Fruit fly (Drosophila melanogaster) whole organism, embryonic: ENCODE measurements around the gene Rpt4.
A peak's percentile ranks its signal among the peaks of the same experiment; 100 is the strongest.

Source experiments
- Aef1 ChIP-seq: fragments of 200-800 bp; sonication (Bioruptor generic); IDR thresholded peaks from 3 replicates; pipeline ENCODE4 v1.3.6; 2022; ENCODE audit warnings: missing biosample characterization, missing genetic modification characterization
- Awh ChIP-seq: fragments of 200-800 bp; sonication (Bioruptor generic); IDR thresholded peaks from 2 replicates; pipeline ENCODE4, ENCODE4 v1.3.6; 2022; ENCODE audit warnings: missing biosample characterization, missing genetic modification characterization
- CG10654 ChIP-seq: fragments of 200-800 bp; sonication (Bioruptor generic); optimal IDR thresholded peaks from 2 replicates; lab custom pipeline; 2016; ENCODE audit warnings: missing biosample characterization, missing genetic modification characterization
- CG12219 ChIP-seq: fragments of 200-800 bp; sonication (Bioruptor generic); optimal IDR thresholded peaks from 3 replicates; lab custom pipeline; 2018; ENCODE audit warnings: missing biosample characterization, mild to moderate bottlenecking, missing genetic modification characterization
- CG12299 ChIP-seq: fragments of 200-800 bp; sonication (Bioruptor generic); optimal IDR thresholded peaks from 2 replicates; lab custom pipeline; 2018; ENCODE audit warnings: missing biosample characterization, mild to moderate bottlenecking, missing genetic modification characterization
- CG1233 ChIP-seq: fragments of 200-800 bp; sonication (Bioruptor generic); optimal IDR thresholded peaks from 4 replicates; lab custom pipeline; 2018; ENCODE audit warnings: missing biosample characterization, mild to moderate bottlenecking, missing genetic modification characterization
- CG13624 ChIP-seq: fragments of 200-800 bp; sonication (Bioruptor generic); optimal IDR thresholded peaks from 2 replicates; lab custom pipeline; 2016; ENCODE audit warnings: missing biosample characterization, missing genetic modification characterization
- CG14965 ChIP-seq: fragments of 200-800 bp; sonication (Bioruptor generic); optimal IDR thresholded peaks from 2 replicates; lab custom pipeline; 2016; ENCODE audit warnings: missing biosample characterization, missing genetic modification characterization, borderline replicate concordance
- CG1529 ChIP-seq: fragments of 200-800 bp; sonication (Bioruptor generic); optimal IDR thresholded peaks from 3 replicates; lab custom pipeline; 2018; ENCODE audit warnings: missing biosample characterization, missing genetic modification characterization
- CG17186 ChIP-seq: fragments of 200-800 bp; sonication (Bioruptor generic); optimal IDR thresholded peaks from 3 replicates; lab custom pipeline; 2017; ENCODE audit warnings: missing biosample characterization, missing genetic modification reagents, missing genetic modification characterization
- CG17568 ChIP-seq: fragments of 200-800 bp; sonication (Bioruptor generic); optimal IDR thresholded peaks from 2 replicates; lab custom pipeline; 2018; ENCODE audit warnings: missing biosample characterization, mild to moderate bottlenecking, missing genetic modification characterization, moderate library complexity
- CG30020 ChIP-seq: fragments of 200-800 bp; optimal IDR thresholded peaks from 2 replicates; lab custom pipeline; 2019; ENCODE audit warnings: missing biosample characterization, mild to moderate bottlenecking, missing genetic modification characterization, moderate library complexity
- CG31441 ChIP-seq: fragments of 200-800 bp; sonication (Bioruptor generic); IDR thresholded peaks from 2 replicates; pipeline ENCODE4 v1.3.6; 2022; ENCODE audit warnings: missing biosample characterization, missing genetic modification characterization
- CG34224 ChIP-seq: fragments of 200-800 bp; sonication (Bioruptor generic); IDR thresholded peaks from 3 replicates; pipeline ENCODE4 v1.3.6; 2022; ENCODE audit warnings: missing biosample characterization, missing genetic modification characterization; ENCODE audit not compliant: partially characterized antibody
- CG3995 ChIP-seq: fragments of 200-800 bp; sonication (Bioruptor generic); optimal IDR thresholded peaks from 3 replicates; lab custom pipeline; 2016; ENCODE audit warnings: missing biosample characterization, missing genetic modification characterization
- CG6683 ChIP-seq: fragments of 200-800 bp; sonication (Bioruptor generic); optimal IDR thresholded peaks from 2 replicates; lab custom pipeline; 2017; ENCODE audit warnings: missing biosample characterization, mild to moderate bottlenecking, missing genetic modification characterization, missing genetic modification reagents
- CG7745 ChIP-seq: fragments of 200-800 bp; sonication (Bioruptor generic); optimal IDR thresholded peaks from 2 replicates; lab custom pipeline; 2018; ENCODE audit warnings: missing biosample characterization, mild to moderate bottlenecking, missing genetic modification characterization, moderate library complexity
- Deaf1 ChIP-seq: fragments of 200-800 bp; optimal IDR thresholded peaks from 3 replicates; lab custom pipeline; 2019; ENCODE audit warnings: missing biosample characterization, mild to moderate bottlenecking, missing genetic modification characterization, moderate library complexity
- Jarid2 ChIP-seq: fragments of 200-800 bp; sonication (Bioruptor generic); optimal IDR thresholded peaks from 3 replicates; lab custom pipeline; 2017; ENCODE audit warnings: mild to moderate bottlenecking, missing biosample characterization, missing genetic modification reagents, missing genetic modification characterization
- Med ChIP-seq: fragments of 200-800 bp; sonication (Bioruptor generic); peaks from one replicate; lab custom pipeline; 2016; ENCODE audit warnings: missing biosample characterization, missing genetic modification characterization, mild to moderate bottlenecking, inconsistent platforms, moderate library complexity
- Tbp ChIP-seq: fragments of >200 bp; optimal IDR thresholded peaks from 2 replicates; lab custom pipeline; 2018; ENCODE audit warnings: missing biosample characterization, missing genetic modification characterization
- Trl ChIP-seq, 3 experiments: fragments of >200 bp in 2 of 3; fragments of 200-800 bp in 1 of 3; sonication (Bioruptor generic) in 1 of 3; optimal IDR thresholded peaks; 2 replicates in 1 of 3; 3 replicates in 2 of 3; lab custom pipeline; 2016 to 2017; ENCODE audit warnings: missing biosample characterization in 1 of 3, missing genetic modification characterization in 1 of 3
- aop ChIP-seq: fragments of 200-800 bp; sonication (Bioruptor generic); IDR thresholded peaks from 2 replicates; pipeline ENCODE4 v1.3.6; 2022; ENCODE audit warnings: missing biosample characterization, missing genetic modification characterization
- btn ChIP-seq: fragments of 200-800 bp; sonication (Bioruptor generic); optimal IDR thresholded peaks from 2 replicates; lab custom pipeline; 2016; ENCODE audit warnings: missing biosample characterization, missing genetic modification characterization
- cg ChIP-seq: fragments of 200-800 bp; sonication (Bioruptor generic); optimal IDR thresholded peaks from 3 replicates; lab custom pipeline; 2019; ENCODE audit warnings: missing biosample characterization, mild to moderate bottlenecking, missing genetic modification characterization, moderate library complexity
- fd102C ChIP-seq: fragments of 200-800 bp; sonication (Bioruptor generic); optimal IDR thresholded peaks from 2 replicates; lab custom pipeline; 2018; ENCODE audit warnings: missing biosample characterization, mild to moderate bottlenecking, missing genetic modification characterization, moderate library complexity
- ftz-f1 ChIP-seq: fragments of 200-800 bp; sonication (Bioruptor generic); optimal IDR thresholded peaks from 2 replicates; lab custom pipeline; 2016; ENCODE audit warnings: missing biosample characterization, missing genetic modification characterization
- fu2 ChIP-seq: fragments of 200-800 bp; sonication (Bioruptor generic); optimal IDR thresholded peaks from 2 replicates; lab custom pipeline; 2016; ENCODE audit warnings: missing biosample characterization, missing genetic modification characterization
- grau ChIP-seq: fragments of 200-800 bp; optimal IDR thresholded peaks from 3 replicates; lab custom pipeline; 2019; ENCODE audit warnings: missing biosample characterization, mild to moderate bottlenecking, missing genetic modification characterization, moderate library complexity
- gsb-n ChIP-seq: fragments of 200-800 bp; sonication (Bioruptor generic); optimal IDR thresholded peaks from 3 replicates; lab custom pipeline; 2018; ENCODE audit warnings: missing biosample characterization, mild to moderate bottlenecking, missing genetic modification characterization
- lbe ChIP-seq: fragments of 200-800 bp; sonication (Bioruptor generic); optimal IDR thresholded peaks from 2 replicates; lab custom pipeline; 2016; ENCODE audit warnings: missing biosample characterization, mild to moderate bottlenecking, missing genetic modification characterization
- nerfin-2 ChIP-seq: fragments of 200-800 bp; sonication (Bioruptor generic); IDR thresholded peaks from 2 replicates; pipeline ENCODE4 v1.3.6; 2022; ENCODE audit warnings: missing biosample characterization, missing genetic modification characterization; ENCODE audit not compliant: partially characterized antibody
- nom ChIP-seq: fragments of 200-800 bp; sonication (Bioruptor generic); optimal IDR thresholded peaks from 2 replicates; lab custom pipeline; 2017; ENCODE audit warnings: missing biosample characterization, missing genetic modification characterization, mild to moderate bottlenecking, moderate library complexity, missing genetic modification reagents
- pan ChIP-seq, 4 experiments: fragments of >200 bp in 3 of 4; fragments of 200-800 bp in 1 of 4; sonication (Bioruptor generic) in 1 of 4; optimal IDR thresholded peaks in 3 of 4; IDR thresholded peaks in 1 of 4; 2 replicates each; pipeline versions ENCODE4 v1.3.6 to Lab custom; 2017 to 2022; ENCODE audit warnings: missing biosample characterization in 2 of 4, missing genetic modification characterization in 2 of 4, mixed read lengths in 1 of 4
- pros ChIP-seq: fragments of 200-800 bp; sonication (Bioruptor generic); optimal IDR thresholded peaks from 3 replicates; lab custom pipeline; 2019; ENCODE audit warnings: missing biosample characterization, mild to moderate bottlenecking, missing genetic modification characterization, moderate library complexity
- schlank ChIP-seq: fragments of 200-800 bp; sonication (Bioruptor generic); optimal IDR thresholded peaks from 2 replicates; lab custom pipeline; 2018; ENCODE audit warnings: missing biosample characterization, mild to moderate bottlenecking, missing genetic modification characterization
- sd ChIP-seq: fragments of 200-800 bp; sonication (Bioruptor generic); optimal IDR thresholded peaks from 3 replicates; lab custom pipeline; 2018; ENCODE audit warnings: missing biosample characterization, mild to moderate bottlenecking, missing genetic modification characterization, moderate library complexity
- so ChIP-seq: fragments of 200-800 bp; sonication (Bioruptor generic); IDR thresholded peaks from 3 replicates; pipeline ENCODE4 v1.3.6; 2022; ENCODE audit warnings: missing biosample characterization, missing genetic modification characterization
- tap ChIP-seq: fragments of 200-800 bp; optimal IDR thresholded peaks from 3 replicates; lab custom pipeline; 2019; ENCODE audit warnings: missing biosample characterization, mild to moderate bottlenecking, missing genetic modification characterization, moderate library complexity
- ttk ChIP-seq: fragments of 200-800 bp; sonication (Bioruptor generic); IDR thresholded peaks from 2 replicates; pipeline ENCODE4 v2.1.2; 2022; ENCODE audit warnings: missing biosample characterization, missing genetic modification characterization
- vvl ChIP-seq: fragments of 200-800 bp; sonication (Bioruptor generic); IDR thresholded peaks from 2 replicates; pipeline ENCODE4 v1.3.6; 2022; ENCODE audit warnings: missing biosample characterization, missing genetic modification characterization
- zen ChIP-seq: fragments of 200-800 bp; sonication (Bioruptor generic); optimal IDR thresholded peaks from 3 replicates; lab custom pipeline; 2018; ENCODE audit warnings: missing biosample characterization, mild to moderate bottlenecking, missing genetic modification characterization, moderate library complexity

The Rpt4 gene

dm6 chrX:6287842-6288241, 3.2 kb downstream of the Rpt4 start, which contains the start of the genes Top3beta and wuho (continued):
- no peak for TF ChIP-seq CG1529 (GFP tag; lab: Kevin White, UChicago)
- TF ChIP-seq ftz-f1: peak; percentile 58
- no peak for TF ChIP-seq Tbp

dm6 chrX:6283470-6283869, 7.6 kb downstream of the Rpt4 start, which contains the start of gene CG11700:
CG11700 (minus strand) TSS chrX:6283575.
- TF ChIP-seq ttk (GFP tag; lab: Robert Waterston, UW) (no peak), Aef1 (GFP tag; lab: Robert Waterston, UW) (no peak), so (GFP tag; lab: Robert Waterston, UW) (no peak), btn (GFP tag; lab: Kevin White, UChicago) (no peak), gsb-n (peak; percentile 54), CG34224 (GFP tag; lab: Robert Waterston, UW) (no peak), Trl (optimal IDR thresholded peaks at IDR 0.05; lab: Kevin White, UChicago) (peak in 1 of 2 experiments; percentile 28), Trl (GFP tag; optimal IDR thresholded peaks at IDR 0.05; lab: Kevin White, UChicago) (no peak), Awh (GFP tag; lab: Robert Waterston, UW) (no peak), CG14965 (GFP tag; lab: Kevin White, UChicago) (no peak), tap (no peak), nom (GFP tag; lab: Kevin White, UChicago) (peak; percentile 50), vvl (GFP tag; lab: Robert Waterston, UW) (0 out of 2 replicates have a peak, but pooled peaks have one; percentile 13), CG1233 (GFP tag; lab: Kevin White, UChicago) (no peak), nerfin-2 (GFP tag; lab: Robert Waterston, UW) (no peak), Jarid2 (GFP tag; lab: Kevin White, UChicago) (peak; percentile 2), sd (tag; lab: Kevin White, UChicago) (no peak), grau (tag; lab: Kevin White, UChicago) (no peak), pan (optimal IDR thresholded peaks at IDR 0.05; lab: Kevin White, UChicago) (no peak), pan (GFP tag; optimal IDR thresholded peaks at IDR 0.05 in 1 of 2, IDR thresholded peaks at IDR 0.05 in 1 of 2) (no peak), CG10654 (GFP tag; lab: Kevin White, UChicago) (no peak), Med (GFP tag; lab: Kevin White, UChicago) (peak; percentile 15), cg (GFP tag; lab: Kevin White, UChicago) (peak; percentile 55), CG6683 (GFP tag; lab: Kevin White, UChicago) (no peak), fu2 (GFP tag; lab: Kevin White, UChicago) (no peak), aop (GFP tag; lab: Robert Waterston, UW) (0 out of 2 replicates have a peak, but pooled peaks have one; percentile 16), schlank (tag; lab: Kevin White, UChicago) (no peak), Deaf1 (peak; percentile 4), CG17568 (no peak), CG3995 (GFP tag; lab: Kevin White, UChicago) (no peak), fd102C (GFP tag; lab: Kevin White, UChicago) (no peak), CG7745 (tag; lab: Kevin White, UChicago) (no peak)

- TF ChIP-seq zen (tag; lab: Kevin White, UChicago) (peak; percentile 3), CG12299 (tag; lab: Kevin White, UChicago) (no peak), pros (peak; percentile 33), CG13624 (peak; percentile 16), CG12219 (no peak), CG31441 (GFP tag; lab: Robert Waterston, UW) (0 out of 2 replicates have a peak, but pooled peaks have one; percentile 0), CG30020 (peak; percentile 87), CG17186 (GFP tag; lab: Kevin White, UChicago) (no peak), Med (GFP tag; lab: Kevin White, UChicago) (peak; percentile 18), lbe (GFP tag; lab: Kevin White, UChicago) (peak; percentile 51)
Observed at dm6 chrX:6279629-6280073, 11.4 kb downstream of the Rpt4 start, which contains the start of gene Ubi-p5E. Ubi-p5E (minus strand) TSS chrX:6279647.
